Worm (Caenorhabditis elegans): ENCODE measurements around the gene B0353.1.

Gene B0353.1

DNA sequence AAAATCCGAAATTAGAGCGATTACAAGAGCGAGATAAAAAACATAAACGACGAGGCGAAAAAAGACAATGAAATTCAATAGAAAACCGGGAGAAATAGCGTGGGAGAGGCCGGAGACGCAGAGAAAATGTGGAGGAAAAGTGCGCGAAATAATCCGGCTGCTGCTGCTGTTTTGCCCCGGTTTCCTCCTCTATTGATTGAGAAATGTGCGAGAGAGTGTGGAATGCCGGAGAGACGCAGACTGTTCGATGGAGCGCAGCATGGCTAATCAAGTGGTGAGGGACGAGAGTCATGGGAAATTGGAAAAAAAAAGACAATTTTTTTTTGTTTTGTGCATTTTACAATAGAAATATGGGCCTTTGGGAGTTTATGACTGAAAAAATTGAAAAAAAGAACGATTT, 42.4 kb downstream of the B0353.1 start (continued):
- no peak for TF ChIP-seq zfp-2 (tag; optimal IDR thresholded peaks at IDR 0.05)
- TF ChIP-seq duxl-1 (tag; optimal IDR thresholded peaks at IDR 0.05; ENCODE audit: poor library complexity) = no peak

- TF ChIP-seq ZK546.5 (tag; optimal IDR thresholded peaks at IDR 0.05) = no peak
- no peak for TF ChIP-seq D1046.2 (GFP tag; IDR thresholded peaks at IDR 0.05)
Observed at ce11 chrIII:598687-599086, 42.9 kb downstream of the B0353.1 start, which contains the start of gene Y55B1AR.2. TSS of gene Y55B1AR.2 (minus strand) at chrIII:598787.

DNA sequence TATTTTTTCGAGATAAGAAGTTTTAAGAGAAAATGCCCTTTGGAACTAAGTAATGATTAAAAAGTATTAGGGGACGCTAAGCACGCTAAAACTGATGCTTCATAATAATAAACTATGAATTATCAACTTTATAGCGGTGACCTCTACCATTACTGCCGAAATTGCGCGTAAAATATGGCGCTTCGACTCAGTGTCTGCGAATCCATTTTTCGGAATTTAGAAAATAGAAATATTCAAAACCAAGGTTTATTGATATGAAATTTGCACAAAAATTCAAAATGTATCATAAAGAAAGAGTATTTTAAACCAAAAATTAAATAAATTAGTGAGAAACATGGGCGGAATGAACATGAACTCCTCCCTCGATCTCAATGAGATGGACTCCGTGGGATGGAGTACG, 43.5 kb downstream of the B0353.1 start:
- TF ChIP-seq set-16 (GFP tag; IDR thresholded peaks at IDR 0.05) (no peak), F44E2.7 (GFP tag; IDR thresholded peaks at IDR 0.05) (no peak), nhr-76 (tag; optimal IDR thresholded peaks at IDR 0.05) (no peak), lin-39 (tag; optimal IDR thresholded peaks at IDR 0.05) (no peak), mxl-2 (GFP tag; conservative IDR thresholded peaks at IDR 0.05) (no peak), pha-4 (GFP tag; IDR thresholded peaks at IDR 0.05) (0 out of 2 replicates have a peak, but pooled peaks have one; percentile 35), pha-4 (tag; optimal IDR thresholded peaks at IDR 0.05) (no peak), nhr-10 (tag; optimal IDR thresholded peaks at IDR 0.05) (peak; percentile 1), tag-97 (GFP tag; IDR thresholded peaks at IDR 0.05) (no peak), lin-15B (tag; optimal IDR thresholded peaks at IDR 0.05) (no peak), ZK337.2 (GFP tag; IDR thresholded peaks at IDR 0.05) (no peak), dmd-8 (GFP tag; IDR thresholded peaks at IDR 0.05) (no peak), nhr-102 (tag; optimal IDR thresholded peaks at IDR 0.05) (peak; percentile 23), ZK546.5 (tag; optimal IDR thresholded peaks at IDR 0.05) (no peak), aha-1 (tag) (peak; percentile 23), mes-2 (tag; optimal IDR thresholded peaks at IDR 0.05; ENCODE audit: poor library complexity, severe bottlenecking) (peak; percentile 31), fkh-10 (GFP tag; optimal IDR thresholded peaks at IDR 0.05) (no peak), ceh-28 (tag; optimal IDR thresholded peaks at IDR 0.05) (no peak), mdt-29 (GFP tag; IDR thresholded peaks at IDR 0.05) (no peak), daf-16 (GFP tag; optimal IDR thresholded peaks at IDR 0.05) (no peak), daf-16 (tag; optimal IDR thresholded peaks at IDR 0.05) (peak; percentile 72), hlh-11 (tag; optimal IDR thresholded peaks at IDR 0.05) (peak; percentile 18), nhr-77 (tag; optimal IDR thresholded peaks at IDR 0.05) (peak; percentile 27), daf-8 (GFP tag; IDR thresholded peaks at IDR 0.05) (no peak), nhr-237 (tag; optimal IDR thresholded peaks at IDR 0.05) (no peak), zfp-2 (tag; optimal IDR thresholded peaks at IDR 0.05) (no peak), mdl-1 (tag; optimal IDR thresholded peaks at IDR 0.05) (no peak), zfp-3 (GFP tag; conservative IDR thresholded peaks at IDR 0.05) (0 out of 2 replicates have a peak, but pooled peaks have one; percentile 52), nhr-41 (GFP tag; IDR thresholded peaks at IDR 0.05) (no peak), zip-2 (tag; optimal IDR thresholded peaks at IDR 0.05) (no peak), ztf-11 (tag; optimal IDR thresholded peaks at IDR 0.05) (no peak), dve-1 (tag; optimal IDR thresholded peaks at IDR 0.05; ENCODE audit: insufficient read depth) (peak; percentile 70), Y105C5A.15 (GFP tag; IDR thresholded peaks at IDR 0.05) (no peak), egl-27 (tag; optimal IDR thresholded peaks at IDR 0.05) (no peak), daf-19 (GFP tag; conservative IDR thresholded peaks at IDR 0.05) (no peak), unc-62 (GFP tag; optimal IDR thresholded peaks at IDR 0.05 in 1 of 2) (no peak), unc-62 (tag; optimal IDR thresholded peaks at IDR 0.05) (no peak), snpc-1.2 (GFP tag; IDR thresholded peaks at IDR 0.05) (no peak), dmd-6 (GFP tag; IDR thresholded peaks at IDR 0.05) (no peak; the same call in 1 of the 2 replicates), ceh-44 (GFP tag; IDR thresholded peaks at IDR 0.05) (no peak), ceh-82 (tag; optimal IDR thresholded peaks at IDR 0.05) (no peak), aly-2 (tag; optimal IDR thresholded peaks at IDR 0.05) (no peak), hlh-30 (tag; optimal IDR thresholded peaks at IDR 0.05; ENCODE audit: insufficient read depth) (no peak), sdz-12 (GFP tag; optimal IDR thresholded peaks at IDR 0.05) (no peak), ceh-20 (GFP tag; IDR thresholded peaks at IDR 0.05) (no peak), vab-7 (GFP tag; IDR thresholded peaks at IDR 0.05) (no peak)
